Fruit fly (Drosophila melanogaster): ENCODE results near the gene Ref1.

Gene Ref1

DNA sequence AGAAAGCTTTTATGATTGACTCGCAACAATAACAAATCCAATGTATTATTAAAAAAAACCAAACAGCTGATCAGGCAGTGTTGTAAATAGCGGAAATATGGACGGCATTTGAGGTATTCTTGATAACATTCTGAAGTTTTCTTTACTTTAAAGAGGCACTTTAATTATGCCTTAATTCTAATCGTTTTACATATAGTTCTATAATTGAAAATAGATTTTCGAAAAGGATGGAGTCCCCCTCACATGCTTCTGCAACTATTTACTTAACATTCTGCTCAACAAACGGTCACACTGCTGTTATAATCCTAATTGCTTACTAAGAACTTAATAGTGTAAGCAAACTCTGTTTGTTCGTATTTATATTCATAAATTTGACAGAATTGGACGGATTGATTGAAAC, 47.8 kb upstream of the Ref1 start, which contains the start of gene CG10068 (continued):
- TF ChIP-seq gfzf (GFP tag; optimal IDR thresholded peaks at IDR 0.05) (peak; percentile 60), jing (GFP tag; optimal IDR thresholded peaks at IDR 0.05) (peak; percentile 72), Adf1 (GFP tag; IDR thresholded peaks at IDR 0.05) (peak; percentile 53; the same call in 1 of the 2 replicates), CG12236 (GFP tag; optimal IDR thresholded peaks at IDR 0.05) (peak; percentile 75), CG5953 (GFP tag; IDR thresholded peaks at IDR 0.05) (peak; percentile 89), CG2129 (GFP tag; IDR thresholded peaks at IDR 0.05; ENCODE audit: partially characterized antibody) (no peak), Vsx1 (GFP tag; optimal IDR thresholded peaks at IDR 0.05) (peak; percentile 72), Bdp1 (GFP tag; optimal IDR thresholded peaks at IDR 0.05) (peak; percentile 90), fd96Cb (tag; optimal IDR thresholded peaks at IDR 0.05) (peak; percentile 88), bowl (GFP tag; IDR thresholded peaks at IDR 0.05) (peak; percentile 87), CG13424 (tag; optimal IDR thresholded peaks at IDR 0.05) (peak; percentile 88), fd102C (GFP tag; optimal IDR thresholded peaks at IDR 0.05) (peak; percentile 88), gcm2 (GFP tag; optimal IDR thresholded peaks at IDR 0.05) (peak; percentile 77), maf-S (GFP tag; optimal IDR thresholded peaks at IDR 0.05) (peak; percentile 86), Hand (GFP tag; optimal IDR thresholded peaks at IDR 0.05) (peak; percentile 54), CG6813 (GFP tag; optimal IDR thresholded peaks at IDR 0.05) (peak; percentile 74), D (optimal IDR thresholded peaks at IDR 0.05) (no peak), D (GFP tag; optimal IDR thresholded peaks at IDR 0.05) (peak; percentile 83), CG2875 (GFP tag; optimal IDR thresholded peaks at IDR 0.05) (peak; percentile 77), run (tag; optimal IDR thresholded peaks at IDR 0.05) (peak; percentile 51), CG16779 (GFP tag; IDR thresholded peaks at IDR 0.05) (peak; percentile 80; the same call in 1 of the 2 replicates), wek (GFP tag; optimal IDR thresholded peaks at IDR 0.05) (peak; percentile 99), usp (GFP tag; optimal IDR thresholded peaks at IDR 0.05) (no peak), zen (tag; optimal IDR thresholded peaks at IDR 0.05) (peak; percentile 98), ara (GFP tag; IDR thresholded peaks at IDR 0.05) (peak; percentile 94), Ptx1 (GFP tag; IDR thresholded peaks at IDR 0.05) (peak; percentile 90), al (GFP tag; IDR thresholded peaks at IDR 0.05) (no peak; the same call in 1 of the 2 replicates), CG2678 (tag; optimal IDR thresholded peaks at IDR 0.05) (peak; percentile 90), cwo (GFP tag; optimal IDR thresholded peaks at IDR 0.05) (peak; percentile 83), CG12071 (GFP tag; optimal IDR thresholded peaks at IDR 0.05) (peak; percentile 60), lov (optimal IDR thresholded peaks at IDR 0.05) (no peak), lov (GFP tag; IDR thresholded peaks at IDR 0.05) (peak; percentile 94), CG31388 (GFP tag; optimal IDR thresholded peaks at IDR 0.05) (peak; percentile 76), CG3065 (GFP tag; optimal IDR thresholded peaks at IDR 0.05) (peak; percentile 52), kah (GFP tag; optimal IDR thresholded peaks at IDR 0.05) (peak; percentile 74), NK7.1 (GFP tag; optimal IDR thresholded peaks at IDR 0.05) (peak; percentile 71), onecut (GFP tag; IDR thresholded peaks at IDR 0.05) (peak; percentile 80), Hey (tag; optimal IDR thresholded peaks at IDR 0.05) (no peak), sob (GFP tag; IDR thresholded peaks at IDR 0.05) (peak; percentile 88), Pdp1 (GFP tag; optimal IDR thresholded peaks at IDR 0.05) (peak; percentile 89 to 91), CG7963 (GFP tag; IDR thresholded peaks at IDR 0.05; ENCODE audit: partially characterized antibody) (no peak), CG9437 (GFP tag; optimal IDR thresholded peaks at IDR 0.05) (peak; percentile 62), CG15269 (tag; optimal IDR thresholded peaks at IDR 0.05) (peak; percentile 88), Antp (GFP tag; optimal IDR thresholded peaks at IDR 0.05) (peak; percentile 82), esg (GFP tag; conservative IDR thresholded peaks at IDR 0.05) (peak; percentile 80), rib (GFP tag; IDR thresholded peaks at IDR 0.05) (peak; percentile 64; the same call in 1 of the 2 replicates), CG13894 (tag; optimal IDR thresholded peaks at IDR 0.05) (peak; percentile 90), otp (GFP tag; IDR thresholded peaks at IDR 0.05) (peak; percentile 92), CG7271 (tag; optimal IDR thresholded peaks at IDR 0.05) (peak; percentile 92), CG2202 (tag; optimal IDR thresholded peaks at IDR 0.05) (peak; percentile 87), Lhr (GFP tag; optimal IDR thresholded peaks at IDR 0.05) (peak; percentile 92)

Data from whole organism, embryonic.